Worm (Caenorhabditis elegans) whole organism, mixed stage, embryonic: ENCODE data around the gene tmem-24.

Experiments
- lsy-2 ChIP-seq: fragments of 150-350 bp; optimal IDR thresholded peaks from 2 replicates; lab custom pipeline; 2014; ENCODE audit warnings: missing biosample characterization, missing genetic modification characterization
- nhr-237 ChIP-seq: fragments of 150-350 bp; optimal IDR thresholded peaks from 2 replicates; lab custom pipeline; 2014; ENCODE audit warnings: missing biosample characterization, missing genetic modification characterization
- sptf-1 ChIP-seq: sonication (generic microtip); optimal IDR thresholded peaks from 2 replicates; lab custom pipeline; 2017; ENCODE audit warnings: mild to moderate bottlenecking, missing genetic modification characterization, moderate library complexity, missing compliant biosample characterization

DNA sequence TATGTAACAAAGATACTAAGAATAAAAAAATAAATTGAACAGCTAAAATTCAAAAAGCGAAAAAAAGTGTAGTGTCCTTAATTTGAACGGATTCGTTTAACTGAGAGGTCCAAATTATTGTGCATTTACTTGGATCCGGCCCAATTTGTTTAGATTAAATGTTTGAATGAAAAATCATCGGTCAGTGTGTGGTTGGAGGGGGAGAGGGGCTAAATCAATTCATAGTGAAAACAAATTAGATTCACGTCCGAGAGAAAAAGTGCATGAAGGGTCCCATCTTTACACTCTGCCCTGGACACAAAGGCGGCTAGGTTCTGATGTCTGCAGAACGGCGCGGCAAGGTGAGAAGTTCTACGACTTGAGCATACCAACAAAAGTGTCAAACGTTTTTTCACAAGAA is 25.9 kb downstream of the tmem-24 start:
- no peak for TF ChIP-seq nhr-237 (tag; lab: Kevin White, UChicago)
- no peak for TF ChIP-seq sptf-1 (tag; lab: Kevin White, UChicago)
- TF ChIP-seq lsy-2 = no peak
